Worm (Caenorhabditis elegans): ENCODE results near the gene bath-44.

DNA sequence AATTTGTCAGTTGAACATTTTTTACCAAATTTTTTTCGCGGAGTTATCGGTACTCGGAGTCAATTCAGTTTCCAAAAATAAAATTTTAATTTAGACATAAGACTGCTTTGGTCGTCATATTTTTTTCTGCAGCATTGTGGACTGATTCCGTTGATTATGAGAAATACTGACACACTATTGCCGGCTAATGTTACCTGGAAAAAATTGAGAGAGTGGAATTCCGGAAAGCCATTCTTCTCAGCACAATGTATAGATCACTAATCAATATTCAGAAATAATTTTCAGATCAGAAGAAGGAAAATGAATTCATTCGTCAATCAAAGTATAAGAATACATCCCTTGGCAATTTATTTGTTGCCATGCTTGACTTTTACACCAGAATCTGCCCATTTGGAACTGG, 15.7 kb upstream of the bath-44 start, which contains the start of gene C07D10.6:
- TF ChIP-seq unc-62 (GFP tag; optimal IDR thresholded peaks at IDR 0.05) (no peak), unc-120 (tag; optimal IDR thresholded peaks at IDR 0.05; ENCODE audit: poor library complexity, severe bottlenecking) (no peak), unc-39 (tag; optimal IDR thresholded peaks at IDR 0.05) (no peak)

Data from whole organism, mixed stage, embryonic.